Fruit fly (Drosophila melanogaster): ENCODE data around the gene CG7556.

- TF ChIP-seq Dll (optimal IDR thresholded peaks at IDR 0.05) (no peak), CG8478 (optimal IDR thresholded peaks at IDR 0.05) (no peak), psq (optimal IDR thresholded peaks at IDR 0.05) (no peak), usp (GFP tag; optimal IDR thresholded peaks at IDR 0.05) (no peak), EcR (GFP tag; optimal IDR thresholded peaks at IDR 0.05) (no peak), pan (optimal IDR thresholded peaks at IDR 0.05) (no peak)
Observed at dm6 chrX:19179696-19180255, at the start of gene CG7556, which contains the start of gene CG7453.
